Fruit fly (Drosophila melanogaster) whole organism, embryonic: ENCODE measurements around the gene mRpL24.

Experiments
- CG10147 ChIP-seq: fragments of 200-800 bp; sonication (Bioruptor generic); optimal IDR thresholded peaks from 2 replicates; lab custom pipeline; 2019; ENCODE audit warnings: missing biosample characterization, mild to moderate bottlenecking, missing genetic modification characterization, moderate library complexity
- CG11247 ChIP-seq: fragments of 200-800 bp; sonication (Bioruptor generic); IDR thresholded peaks from 2 replicates; pipeline ENCODE4 v1.3.6; 2022; ENCODE audit warnings: missing biosample characterization, missing genetic modification characterization
- CG12071 ChIP-seq: fragments of 200-800 bp; sonication (Bioruptor generic); optimal IDR thresholded peaks from 3 replicates; lab custom pipeline; 2018; ENCODE audit warnings: missing biosample characterization, mild to moderate bottlenecking, missing genetic modification characterization
- CG12769 ChIP-seq: fragments of 200-800 bp; sonication (Bioruptor generic); optimal IDR thresholded peaks from 2 replicates; lab custom pipeline; 2019; ENCODE audit warnings: missing biosample characterization, mild to moderate bottlenecking, missing genetic modification characterization, moderate library complexity
- CG13296 ChIP-seq: fragments of 200-800 bp; sonication (Bioruptor generic); optimal IDR thresholded peaks from 3 replicates; lab custom pipeline; 2018; ENCODE audit warnings: missing biosample characterization, mild to moderate bottlenecking, missing genetic modification characterization
- CG13775 ChIP-seq: fragments of 200-800 bp; sonication (Bioruptor generic); optimal IDR thresholded peaks from 3 replicates; lab custom pipeline; 2017; ENCODE audit warnings: missing biosample characterization, mild to moderate bottlenecking, missing genetic modification characterization
- CG1529 ChIP-seq: fragments of 200-800 bp; sonication (Bioruptor generic); optimal IDR thresholded peaks from 3 replicates; lab custom pipeline; 2018; ENCODE audit warnings: missing biosample characterization, missing genetic modification characterization
- CG1602 ChIP-seq: fragments of 200-800 bp; sonication (Bioruptor generic); optimal IDR thresholded peaks from 3 replicates; lab custom pipeline; 2016; ENCODE audit warnings: missing biosample characterization, missing genetic modification characterization
- CG17802 ChIP-seq: fragments of 200-800 bp; sonication (Bioruptor generic); optimal IDR thresholded peaks from 2 replicates; lab custom pipeline; 2018; ENCODE audit warnings: missing biosample characterization, mild to moderate bottlenecking, missing genetic modification characterization, moderate library complexity
- CG2889 ChIP-seq: fragments of 200-800 bp; sonication (Bioruptor generic); IDR thresholded peaks from 3 replicates; pipeline ENCODE4 v1.3.6; 2022; ENCODE audit warnings: missing biosample characterization, missing genetic modification characterization
- CG32532 ChIP-seq: fragments of 200-800 bp; sonication (Bioruptor generic); IDR thresholded peaks from 2 replicates; pipeline ENCODE4 v1.3.6; 2022; ENCODE audit warnings: missing biosample characterization, missing genetic modification characterization
- CG33557 ChIP-seq: fragments of 200-800 bp; sonication (Bioruptor generic); optimal IDR thresholded peaks from 2 replicates; lab custom pipeline; 2019; ENCODE audit warnings: missing biosample characterization, mild to moderate bottlenecking, missing genetic modification characterization, moderate library complexity
- CG3995 ChIP-seq: fragments of 200-800 bp; sonication (Bioruptor generic); optimal IDR thresholded peaks from 3 replicates; lab custom pipeline; 2016; ENCODE audit warnings: missing biosample characterization, missing genetic modification characterization
- CG4360 ChIP-seq: fragments of 200-800 bp; sonication (Bioruptor generic); IDR thresholded peaks from 2 replicates; pipeline ENCODE4 v1.3.6; 2022; ENCODE audit warnings: missing biosample characterization, missing genetic modification characterization
- CG5953 ChIP-seq: fragments of 200-800 bp; sonication (Bioruptor generic); IDR thresholded peaks from 2 replicates; pipeline ENCODE4 v1.3.6; 2022; ENCODE audit warnings: missing biosample characterization, missing genetic modification characterization
- CG7357 ChIP-seq: fragments of 200-800 bp; sonication (Bioruptor generic); IDR thresholded peaks from 3 replicates; pipeline ENCODE4 v1.3.6; 2022; ENCODE audit warnings: missing biosample characterization, missing genetic modification characterization
- CG7745 ChIP-seq: fragments of 200-800 bp; sonication (Bioruptor generic); optimal IDR thresholded peaks from 2 replicates; lab custom pipeline; 2018; ENCODE audit warnings: missing biosample characterization, mild to moderate bottlenecking, missing genetic modification characterization, moderate library complexity
- CTCF ChIP-seq: fragments of 200-800 bp; sonication (Bioruptor generic); optimal IDR thresholded peaks from 2 replicates; lab custom pipeline; 2017; ENCODE audit warnings: missing biosample characterization, mild to moderate bottlenecking, missing genetic modification characterization, moderate library complexity
- Camta ChIP-seq: fragments of 200-800 bp; sonication (Bioruptor generic); optimal IDR thresholded peaks from 2 replicates; lab custom pipeline; 2016; ENCODE audit warnings: missing biosample characterization, missing genetic modification characterization
- Doc2 ChIP-seq: fragments of 200-800 bp; sonication (Bioruptor generic); IDR thresholded peaks from 2 replicates; pipeline ENCODE4 v1.3.6; 2022; ENCODE audit warnings: missing biosample characterization, missing genetic modification characterization
- HLHmδ ChIP-seq: fragments of 200-800 bp; sonication (Bioruptor generic); optimal IDR thresholded peaks from 2 replicates; lab custom pipeline; 2018; ENCODE audit warnings: missing biosample characterization, mild to moderate bottlenecking, missing genetic modification characterization, moderate library complexity
- Jarid2 ChIP-seq: fragments of 200-800 bp; sonication (Bioruptor generic); optimal IDR thresholded peaks from 3 replicates; lab custom pipeline; 2017; ENCODE audit warnings: mild to moderate bottlenecking, missing biosample characterization, missing genetic modification reagents, missing genetic modification characterization
- Myb ChIP-seq: fragments of 200-800 bp; sonication (Bioruptor generic); optimal IDR thresholded peaks from 2 replicates; lab custom pipeline; 2016; ENCODE audit warnings: missing biosample characterization, missing genetic modification characterization
- Neu2 ChIP-seq: fragments of 200-800 bp; sonication (Bioruptor generic); optimal IDR thresholded peaks from 3 replicates; lab custom pipeline; 2016; ENCODE audit warnings: missing biosample characterization, missing genetic modification characterization, borderline replicate concordance
- Rfx ChIP-seq: fragments of 200-800 bp; sonication (Bioruptor generic); IDR thresholded peaks from 2 replicates; pipeline ENCODE4 v1.3.6; 2022; ENCODE audit warnings: missing biosample characterization, missing genetic modification characterization
- Sry-β ChIP-seq: fragments of 200-800 bp; sonication (Bioruptor generic); optimal IDR thresholded peaks from 2 replicates; lab custom pipeline; 2018; ENCODE audit warnings: missing biosample characterization, mild to moderate bottlenecking, missing genetic modification characterization, moderate library complexity
- ab ChIP-seq: fragments of 200-800 bp; sonication (Bioruptor generic); optimal IDR thresholded peaks from 2 replicates; lab custom pipeline; 2016; ENCODE audit warnings: missing biosample characterization, missing genetic modification characterization
- amos ChIP-seq: fragments of 200-800 bp; sonication (Bioruptor generic); IDR thresholded peaks from 2 replicates; pipeline ENCODE4 v1.3.6; 2022; ENCODE audit warnings: missing biosample characterization, missing genetic modification characterization; ENCODE audit not compliant: partially characterized antibody
- ase ChIP-seq: fragments of 200-800 bp; sonication (Bioruptor generic); IDR thresholded peaks from 3 replicates; pipeline ENCODE4 v1.3.6; 2022; ENCODE audit warnings: missing biosample characterization, missing genetic modification characterization
- bcd ChIP-seq: fragments of 200-800 bp; sonication (Bioruptor generic); optimal IDR thresholded peaks from 2 replicates; lab custom pipeline; 2017; ENCODE audit warnings: missing biosample characterization, mild to moderate bottlenecking, missing genetic modification characterization
- bsh ChIP-seq, 2 experiments: fragments of 200-800 bp; sonication (Bioruptor generic); optimal IDR thresholded peaks; 2 replicates each; lab custom pipeline; 2017 to 2018; ENCODE audit warnings: mild to moderate bottlenecking in 2 of 2, missing biosample characterization in 2 of 2, missing genetic modification characterization in 2 of 2, moderate library complexity in 1 of 2
- chinmo ChIP-seq: fragments of 200-800 bp; sonication (Bioruptor generic); IDR thresholded peaks from 4 replicates; pipeline ENCODE4 v1.3.6; 2022; ENCODE audit warnings: missing biosample characterization, missing genetic modification characterization; ENCODE audit not compliant: partially characterized antibody
- eyg ChIP-seq: fragments of 200-800 bp; sonication (Bioruptor generic); optimal IDR thresholded peaks from 3 replicates; lab custom pipeline; 2016; ENCODE audit warnings: missing biosample characterization, missing genetic modification characterization
- fd96Cb ChIP-seq: fragments of 200-800 bp; sonication (Bioruptor generic); optimal IDR thresholded peaks from 2 replicates; lab custom pipeline; 2018; ENCODE audit warnings: missing biosample characterization, mild to moderate bottlenecking, missing genetic modification characterization, moderate library complexity
- gcm2 ChIP-seq: fragments of 200-800 bp; sonication (Bioruptor generic); optimal IDR thresholded peaks from 2 replicates; lab custom pipeline; 2016; ENCODE audit warnings: missing biosample characterization, missing genetic modification characterization
- gsb-n ChIP-seq: fragments of 200-800 bp; sonication (Bioruptor generic); optimal IDR thresholded peaks from 3 replicates; lab custom pipeline; 2018; ENCODE audit warnings: missing biosample characterization, mild to moderate bottlenecking, missing genetic modification characterization
- ham ChIP-seq: fragments of 200-800 bp; sonication (Bioruptor generic); IDR thresholded peaks from 2 replicates; pipeline ENCODE4 v1.3.6; 2022; ENCODE audit warnings: missing biosample characterization, missing genetic modification characterization
- jing ChIP-seq: fragments of 200-800 bp; sonication (Bioruptor generic); optimal IDR thresholded peaks from 2 replicates; lab custom pipeline; 2018; ENCODE audit warnings: missing biosample characterization, mild to moderate bottlenecking, missing genetic modification characterization
- knrl ChIP-seq: fragments of 200-800 bp; sonication (Bioruptor generic); IDR thresholded peaks from 3 replicates; pipeline ENCODE4 v1.3.6; 2022; ENCODE audit warnings: missing biosample characterization, missing genetic modification characterization; ENCODE audit not compliant: partially characterized antibody
- lab ChIP-seq: fragments of 200-800 bp; sonication (Bioruptor generic); optimal IDR thresholded peaks from 3 replicates; lab custom pipeline; 2017; ENCODE audit warnings: missing biosample characterization, missing genetic modification characterization, mild to moderate bottlenecking, moderate library complexity, missing genetic modification reagents
- lola ChIP-seq, 3 experiments: fragments of >200 bp in 2 of 3; fragments of 200-800 bp in 1 of 3; sonication (Bioruptor generic) in 1 of 3; optimal IDR thresholded peaks; 2 replicates each; lab custom pipeline; 2017 to 2019; ENCODE audit warnings: missing biosample characterization in 3 of 3, missing genetic modification characterization in 3 of 3, mild to moderate bottlenecking in 1 of 3, moderate library complexity in 1 of 3
- mam ChIP-seq: fragments of 200-800 bp; sonication (Bioruptor generic); optimal IDR thresholded peaks from 3 replicates; lab custom pipeline; 2016; ENCODE audit warnings: missing biosample characterization, missing genetic modification characterization
- nerfin-2 ChIP-seq: fragments of 200-800 bp; sonication (Bioruptor generic); IDR thresholded peaks from 2 replicates; pipeline ENCODE4 v1.3.6; 2022; ENCODE audit warnings: missing biosample characterization, missing genetic modification characterization; ENCODE audit not compliant: partially characterized antibody
- row ChIP-seq: fragments of 200-800 bp; sonication (Bioruptor generic); IDR thresholded peaks from 3 replicates; pipeline ENCODE4 v1.3.6; 2022; ENCODE audit warnings: missing biosample characterization, missing genetic modification characterization
- sd ChIP-seq: fragments of 200-800 bp; sonication (Bioruptor generic); optimal IDR thresholded peaks from 3 replicates; lab custom pipeline; 2018; ENCODE audit warnings: missing biosample characterization, mild to moderate bottlenecking, missing genetic modification characterization, moderate library complexity
- sens ChIP-seq: fragments of 200-800 bp; sonication (Bioruptor generic); peaks from one replicate; lab custom pipeline; 2016; ENCODE audit warnings: missing biosample characterization, missing genetic modification characterization
- sens-2 ChIP-seq: fragments of 200-800 bp; sonication (Bioruptor generic); IDR thresholded peaks from 2 replicates; pipeline ENCODE4 v1.3.6; 2022; ENCODE audit warnings: missing biosample characterization, missing genetic modification characterization
- sqz ChIP-seq: fragments of 200-800 bp; sonication (Bioruptor generic); optimal IDR thresholded peaks from 3 replicates; lab custom pipeline; 2018; ENCODE audit warnings: missing biosample characterization, mild to moderate bottlenecking, missing genetic modification characterization
- vnd ChIP-seq: fragments of 200-800 bp; sonication (Bioruptor generic); IDR thresholded peaks from 3 replicates; pipeline ENCODE4 v1.3.6; 2022; ENCODE audit warnings: missing biosample characterization, missing genetic modification characterization; ENCODE audit not compliant: partially characterized antibody
- zfh1 ChIP-seq: fragments of 200-800 bp; sonication (Bioruptor generic); IDR thresholded peaks from 3 replicates; pipeline ENCODE4 v1.3.6; 2022; ENCODE audit warnings: missing biosample characterization, missing genetic modification characterization

Gene mRpL24

dm6 chr2L:4973731-4974415, 28.7 kb upstream of the mRpL24 start, which contains the start of gene mRpL28 (continued):
- TF ChIP-seq jing (no peak), CG32532 (GFP tag; lab: Robert Waterston, UW) (peak; percentile 15; the same call in 1 of the 2 replicates), CG13775 (GFP tag; lab: Kevin White, UChicago) (no peak), CG2889 (GFP tag; lab: Robert Waterston, UW) (no peak), Camta (GFP tag; lab: Kevin White, UChicago) (no peak), ham (no peak), mam (GFP tag; lab: Kevin White, UChicago) (no peak), ab (no peak), CG7357 (GFP tag; lab: Robert Waterston, UW) (no peak), sens-2 (no peak), CTCF (GFP tag; lab: Kevin White, UChicago) (peak; percentile 3), CG12071 (GFP tag; lab: Kevin White, UChicago) (no peak), amos (GFP tag; lab: Robert Waterston, UW) (peak; percentile 28; the same call in 1 of the 2 replicates), CG1602 (GFP tag; lab: Kevin White, UChicago) (no peak), Sry-β (GFP tag; lab: Kevin White, UChicago) (peak; percentile 10), sqz (GFP tag; lab: Kevin White, UChicago) (no peak), Doc2 (GFP tag; lab: Robert Waterston, UW) (no peak), Rfx (no peak), eyg (GFP tag; lab: Kevin White, UChicago) (no peak), knrl (GFP tag; lab: Robert Waterston, UW) (no peak), lab (GFP tag; lab: Kevin White, UChicago) (no peak), fd96Cb (no peak), CG17802 (tag; lab: Kevin White, UChicago) (peak; percentile 4), CG1529 (GFP tag; lab: Kevin White, UChicago) (no peak), row (GFP tag; lab: Robert Waterston, UW) (peak; percentile 74), nerfin-2 (GFP tag; lab: Robert Waterston, UW) (no peak), CG4360 (GFP tag; lab: Robert Waterston, UW) (no peak), CG33557 (GFP tag; lab: Kevin White, UChicago) (no peak), bcd (GFP tag; lab: Kevin White, UChicago) (no peak), bsh (GFP tag; optimal IDR thresholded peaks at IDR 0.05; lab: Kevin White, UChicago) (peak in 1 of 2 experiments; percentile 18), chinmo (no peak), zfh1 (GFP tag; lab: Robert Waterston, UW) (no peak), vnd (GFP tag; lab: Robert Waterston, UW) (no peak), ase (GFP tag; lab: Robert Waterston, UW) (no peak), gsb-n (tag; lab: Kevin White, UChicago) (no peak), HLHmδ (GFP tag; lab: Kevin White, UChicago) (no peak), CG10147 (GFP tag; lab: Kevin White, UChicago) (peak; percentile 12), Myb (GFP tag; lab: Kevin White, UChicago) (no peak), CG13296 (no peak), lola (GFP tag; optimal IDR thresholded peaks at IDR 0.05; lab: Kevin White, UChicago) (peak in 1 of 3 experiments; percentile 0), CG7745 (tag; lab: Kevin White, UChicago) (no peak), CG5953 (GFP tag; lab: Robert Waterston, UW) (no peak), Jarid2 (GFP tag; lab: Kevin White, UChicago) (no peak), CG3995 (GFP tag; lab: Kevin White, UChicago) (peak; percentile 29), Neu2 (GFP tag; lab: Kevin White, UChicago) (no peak), CG12769 (tag; lab: Kevin White, UChicago) (no peak), sens (peak; percentile 87), sd (tag; lab: Kevin White, UChicago) (no peak), CG11247 (GFP tag; lab: Robert Waterston, UW) (no peak), gcm2 (GFP tag; lab: Kevin White, UChicago) (no peak)
